Worm (Caenorhabditis elegans): Measurements from ENCODE around the gene smg-6.

- no peak for TF ChIP-seq ceh-27 (GFP tag; optimal IDR thresholded peaks at IDR 0.05)
- no peak for TF ChIP-seq akir-1 (GFP tag; optimal IDR thresholded peaks at IDR 0.05)
- no peak for TF ChIP-seq ZK185.1 (tag; optimal IDR thresholded peaks at IDR 0.05; ENCODE audit: poor library complexity, severe bottlenecking)
- TF ChIP-seq cebp-1 (GFP tag; IDR thresholded peaks at IDR 0.05), result no peak
- no peak for TF ChIP-seq cebp-1 (tag; optimal IDR thresholded peaks at IDR 0.05)
- TF ChIP-seq nfya-2 (GFP tag; IDR thresholded peaks at IDR 0.05), result no peak
- TF ChIP-seq unc-62 (GFP tag; optimal IDR thresholded peaks at IDR 0.05), result no peak
- no peak for TF ChIP-seq tbp1 (GFP tag; optimal IDR thresholded peaks at IDR 0.05)
- no peak for TF ChIP-seq nhr-120 (GFP tag; IDR thresholded peaks at IDR 0.05)
- no peak for TF ChIP-seq ekl-4 (GFP tag; IDR thresholded peaks at IDR 0.05)
- no peak for TF ChIP-seq unc-130 (GFP tag; optimal IDR thresholded peaks at IDR 0.05)
- no peak for TF ChIP-seq snpc-3.4 (tag; optimal IDR thresholded peaks at IDR 0.05)
- TF ChIP-seq snpc-4 (GFP tag; optimal IDR thresholded peaks at IDR 0.05), result no peak
- no peak for TF ChIP-seq snpc-4 (tag; optimal IDR thresholded peaks at IDR 0.05)
- no peak for TF ChIP-seq snpc-1.3 (tag; optimal IDR thresholded peaks at IDR 0.05; ENCODE audit: insufficient read depth)
Measured at ce11 chrIII:2426122-2426521, 47.5 kb upstream of the smg-6 start, which contains the start of gene W04B5.8.

Data from whole organism, young adult.